Fruit fly (Drosophila melanogaster) whole organism, embryonic: ENCODE data around the gene Mlc-c.

Source experiments
- B-H2 ChIP-seq: fragments of 200-800 bp; sonication (Bioruptor generic); optimal IDR thresholded peaks from 2 replicates; lab custom pipeline; 2018; ENCODE audit warnings: missing biosample characterization, mild to moderate bottlenecking, missing genetic modification characterization
- CG10654 ChIP-seq: fragments of 200-800 bp; sonication (Bioruptor generic); optimal IDR thresholded peaks from 2 replicates; lab custom pipeline; 2016; ENCODE audit warnings: missing biosample characterization, missing genetic modification characterization
- CG11723 ChIP-seq: fragments of 200-800 bp; sonication (Bioruptor generic); optimal IDR thresholded peaks from 2 replicates; lab custom pipeline; 2017; ENCODE audit warnings: missing biosample characterization, mild to moderate bottlenecking, missing genetic modification characterization
- CG13624 ChIP-seq: fragments of 200-800 bp; sonication (Bioruptor generic); optimal IDR thresholded peaks from 2 replicates; lab custom pipeline; 2016; ENCODE audit warnings: missing biosample characterization, missing genetic modification characterization
- CG15073 ChIP-seq: fragments of 200-800 bp; sonication (Bioruptor generic); optimal IDR thresholded peaks from 2 replicates; lab custom pipeline; 2016; ENCODE audit warnings: missing biosample characterization, missing genetic modification characterization
- CG17612 ChIP-seq: fragments of 200-800 bp; sonication (Bioruptor generic); IDR thresholded peaks from 2 replicates; pipeline ENCODE4 v1.3.6; 2022; ENCODE audit warnings: missing biosample characterization, missing genetic modification characterization
- CG18599 ChIP-seq: fragments of 200-800 bp; sonication (Bioruptor generic); optimal IDR thresholded peaks from 3 replicates; lab custom pipeline; 2017; ENCODE audit warnings: missing biosample characterization, missing genetic modification characterization, mild to moderate bottlenecking, moderate library complexity, missing genetic modification reagents
- CG2712 ChIP-seq: fragments of 200-800 bp; optimal IDR thresholded peaks from 3 replicates; lab custom pipeline; 2019; ENCODE audit warnings: missing biosample characterization, mild to moderate bottlenecking, missing genetic modification characterization, moderate library complexity
- CG2889 ChIP-seq: fragments of 200-800 bp; sonication (Bioruptor generic); IDR thresholded peaks from 3 replicates; pipeline ENCODE4 v1.3.6; 2022; ENCODE audit warnings: missing biosample characterization, missing genetic modification characterization
- CG31441 ChIP-seq: fragments of 200-800 bp; sonication (Bioruptor generic); IDR thresholded peaks from 2 replicates; pipeline ENCODE4 v1.3.6; 2022; ENCODE audit warnings: missing biosample characterization, missing genetic modification characterization
- CG3281 ChIP-seq: fragments of 200-800 bp; sonication (Bioruptor generic); optimal IDR thresholded peaks from 3 replicates; lab custom pipeline; 2017; ENCODE audit warnings: missing biosample characterization, mild to moderate bottlenecking, missing genetic modification characterization
- CG5245 ChIP-seq: fragments of 200-800 bp; sonication (Bioruptor generic); optimal IDR thresholded peaks from 3 replicates; lab custom pipeline; 2016; ENCODE audit warnings: missing biosample characterization, missing genetic modification characterization
- CG7928 ChIP-seq: fragments of 200-800 bp; sonication (Bioruptor generic); optimal IDR thresholded peaks from 2 replicates; lab custom pipeline; 2017; ENCODE audit warnings: missing biosample characterization, mild to moderate bottlenecking, missing genetic modification characterization
- CG8281 ChIP-seq: fragments of 200-800 bp; sonication (Bioruptor generic); optimal IDR thresholded peaks from 2 replicates; lab custom pipeline; 2018; ENCODE audit warnings: missing biosample characterization, mild to moderate bottlenecking, missing genetic modification characterization, moderate library complexity
- CG8290 ChIP-seq, 3 experiments: fragments of 200-800 bp; sonication (Bioruptor generic); optimal IDR thresholded peaks; 2 replicates each; lab custom pipeline; 2016 to 2019; ENCODE audit warnings: missing biosample characterization in 3 of 3, missing genetic modification characterization in 3 of 3, mild to moderate bottlenecking in 2 of 3, moderate library complexity in 1 of 3
- CG8478 ChIP-seq: fragments of >200 bp; optimal IDR thresholded peaks from 2 replicates; lab custom pipeline; 2018
- CG9727 ChIP-seq: fragments of 200-800 bp; sonication (Bioruptor generic); optimal IDR thresholded peaks from 3 replicates; lab custom pipeline; 2017; ENCODE audit warnings: missing biosample characterization, mild to moderate bottlenecking, missing genetic modification characterization
- Deaf1 ChIP-seq: fragments of 200-800 bp; optimal IDR thresholded peaks from 3 replicates; lab custom pipeline; 2019; ENCODE audit warnings: missing biosample characterization, mild to moderate bottlenecking, missing genetic modification characterization, moderate library complexity
- Dfd ChIP-seq, 2 experiments: fragments of >200 bp; optimal IDR thresholded peaks; 2 replicates each; lab custom pipeline; 2017; ENCODE audit warnings: missing biosample characterization in 2 of 2, missing genetic modification characterization in 2 of 2
- E2f2 ChIP-seq: fragments of 200-800 bp; sonication (Bioruptor generic); IDR thresholded peaks from 2 replicates; pipeline ENCODE4 v1.3.6; 2022; ENCODE audit warnings: missing biosample characterization, missing genetic modification characterization
- HmgD ChIP-seq: fragments of 200-800 bp; sonication (Bioruptor generic); optimal IDR thresholded peaks from 3 replicates; lab custom pipeline; 2016; ENCODE audit warnings: missing biosample characterization, missing genetic modification characterization
- Hr39 ChIP-seq: fragments of >200 bp; optimal IDR thresholded peaks from 2 replicates; lab custom pipeline; 2017
- Lpt ChIP-seq: fragments of >200 bp; optimal IDR thresholded peaks from 2 replicates; lab custom pipeline; 2018; ENCODE audit warnings: missing biosample characterization, missing genetic modification characterization
- Max ChIP-seq: fragments of 200-800 bp; sonication (Bioruptor generic); optimal IDR thresholded peaks from 2 replicates; lab custom pipeline; 2016; ENCODE audit warnings: missing biosample characterization, mild to moderate bottlenecking, missing genetic modification characterization
- NC2β ChIP-seq: fragments of 200-800 bp; sonication (Bioruptor generic); optimal IDR thresholded peaks from 2 replicates; lab custom pipeline; 2016; ENCODE audit warnings: missing biosample characterization, missing genetic modification characterization
- Nf-YB ChIP-seq: fragments of 200-800 bp; sonication (Bioruptor generic); optimal IDR thresholded peaks from 3 replicates; lab custom pipeline; 2019; ENCODE audit warnings: missing biosample characterization, mild to moderate bottlenecking, missing genetic modification characterization, moderate library complexity
- Nf-YC ChIP-seq: fragments of 200-800 bp; optimal IDR thresholded peaks from 3 replicates; lab custom pipeline; 2019; ENCODE audit warnings: missing biosample characterization, mild to moderate bottlenecking, missing genetic modification characterization, moderate library complexity
- Xrp1 ChIP-seq: fragments of 200-800 bp; sonication (Bioruptor generic); IDR thresholded peaks from 2 replicates; pipeline ENCODE4 v1.3.6; 2022; ENCODE audit warnings: missing biosample characterization, missing genetic modification characterization
- abd-A ChIP-seq: fragments of 200-800 bp; sonication (Bioruptor generic); optimal IDR thresholded peaks from 3 replicates; lab custom pipeline; 2019; ENCODE audit warnings: missing biosample characterization, mild to moderate bottlenecking, missing genetic modification characterization, moderate library complexity
- ap ChIP-seq: fragments of 200-800 bp; sonication (Bioruptor generic); IDR thresholded peaks from 2 replicates; pipeline ENCODE4 v1.3.6; 2022; ENCODE audit warnings: missing biosample characterization, missing genetic modification characterization
- bsh ChIP-seq, 2 experiments: fragments of 200-800 bp; sonication (Bioruptor generic); optimal IDR thresholded peaks; 2 replicates each; lab custom pipeline; 2017 to 2018; ENCODE audit warnings: mild to moderate bottlenecking in 2 of 2, missing biosample characterization in 2 of 2, missing genetic modification characterization in 2 of 2, moderate library complexity in 1 of 2
- btn ChIP-seq: fragments of 200-800 bp; sonication (Bioruptor generic); optimal IDR thresholded peaks from 2 replicates; lab custom pipeline; 2016; ENCODE audit warnings: missing biosample characterization, missing genetic modification characterization
- cg ChIP-seq: fragments of 200-800 bp; sonication (Bioruptor generic); optimal IDR thresholded peaks from 3 replicates; lab custom pipeline; 2019; ENCODE audit warnings: missing biosample characterization, mild to moderate bottlenecking, missing genetic modification characterization, moderate library complexity
- dmrt11E ChIP-seq: fragments of 200-800 bp; sonication (Bioruptor generic); optimal IDR thresholded peaks from 3 replicates; lab custom pipeline; 2018; ENCODE audit warnings: missing biosample characterization, mild to moderate bottlenecking, missing genetic modification characterization, moderate library complexity
- fd3F ChIP-seq: fragments of 200-800 bp; sonication (Bioruptor generic); optimal IDR thresholded peaks from 2 replicates; lab custom pipeline; 2018; ENCODE audit warnings: missing biosample characterization, mild to moderate bottlenecking, missing genetic modification characterization, moderate library complexity
- fd64A ChIP-seq: fragments of 200-800 bp; sonication (Bioruptor generic); optimal IDR thresholded peaks from 3 replicates; lab custom pipeline; 2018; ENCODE audit warnings: missing biosample characterization, mild to moderate bottlenecking, missing genetic modification characterization
- fru ChIP-seq: fragments of >200 bp; optimal IDR thresholded peaks from 2 replicates; lab custom pipeline; 2017
- org-1 ChIP-seq: fragments of 200-800 bp; sonication (Bioruptor generic); optimal IDR thresholded peaks from 2 replicates; lab custom pipeline; 2017; ENCODE audit warnings: missing biosample characterization, missing genetic modification characterization
- prd ChIP-seq, 3 experiments: fragments of >200 bp in 2 of 3; fragments of 200-800 bp in 1 of 3; sonication (Bioruptor generic) in 1 of 3; optimal IDR thresholded peaks in 2 of 3; IDR thresholded peaks in 1 of 3; 2 replicates in 2 of 3; 3 replicates in 1 of 3; pipeline versions ENCODE4 v1.3.6 to Lab custom; 2017 to 2022; ENCODE audit warnings: missing biosample characterization in 1 of 3, missing genetic modification characterization in 1 of 3
- schlank ChIP-seq: fragments of 200-800 bp; sonication (Bioruptor generic); optimal IDR thresholded peaks from 2 replicates; lab custom pipeline; 2018; ENCODE audit warnings: missing biosample characterization, mild to moderate bottlenecking, missing genetic modification characterization
- seq ChIP-seq: fragments of 200-800 bp; sonication (Bioruptor generic); IDR thresholded peaks from 2 replicates; pipeline ENCODE4 v1.3.6; 2022; ENCODE audit warnings: missing biosample characterization, missing genetic modification characterization
- slou ChIP-seq: fragments of 200-800 bp; sonication (Bioruptor generic); optimal IDR thresholded peaks from 3 replicates; lab custom pipeline; 2016; ENCODE audit warnings: missing biosample characterization, missing genetic modification characterization
- tll ChIP-seq, 2 experiments: fragments of 200-800 bp in 1 of 2; fragments of >200 bp in 1 of 2; sonication (Bioruptor generic) in 1 of 2; optimal IDR thresholded peaks; 2 replicates each; lab custom pipeline; 2017 to 2019; ENCODE audit warnings: missing biosample characterization in 2 of 2, missing genetic modification characterization in 2 of 2, mild to moderate bottlenecking in 1 of 2, moderate library complexity in 1 of 2
- twi ChIP-seq: fragments of 200-800 bp; optimal IDR thresholded peaks from 2 replicates; lab custom pipeline; 2019; ENCODE audit warnings: missing biosample characterization, mild to moderate bottlenecking, missing genetic modification characterization, moderate library complexity
- zen ChIP-seq: fragments of 200-800 bp; sonication (Bioruptor generic); optimal IDR thresholded peaks from 3 replicates; lab custom pipeline; 2018; ENCODE audit warnings: missing biosample characterization, mild to moderate bottlenecking, missing genetic modification characterization, moderate library complexity
- zen2 ChIP-seq: fragments of 200-800 bp; sonication (Bioruptor generic); IDR thresholded peaks from 3 replicates; pipeline ENCODE4 v1.3.6; 2022; ENCODE audit warnings: missing biosample characterization, missing genetic modification characterization; ENCODE audit not compliant: partially characterized antibody
- zf30C ChIP-seq: fragments of 200-800 bp; sonication (Bioruptor generic); optimal IDR thresholded peaks from 3 replicates; lab custom pipeline; 2018; ENCODE audit warnings: missing biosample characterization, mild to moderate bottlenecking, missing genetic modification characterization

The Mlc-c gene

DNA sequence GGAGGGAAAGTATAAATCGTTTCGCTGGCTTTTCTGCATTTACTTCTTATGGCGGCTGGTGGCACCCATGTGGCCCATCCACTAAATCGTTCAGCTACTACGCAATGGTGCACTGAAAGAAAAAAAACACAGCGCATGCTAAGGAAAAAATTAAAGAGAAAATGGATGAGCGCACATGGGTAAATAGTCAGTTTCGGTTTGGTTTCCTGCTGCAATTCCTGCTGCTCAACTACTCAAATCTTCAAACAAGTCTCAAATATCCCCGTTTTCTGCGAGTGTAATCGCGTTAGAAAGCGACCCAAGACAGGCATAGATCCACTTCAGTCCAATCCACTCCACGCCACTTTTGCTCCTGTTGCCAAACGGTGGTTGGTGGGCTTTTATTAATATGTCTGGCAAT is 19.3 kb downstream of the Mlc-c start (continued):
- no peak for TF ChIP-seq prd (optimal IDR thresholded peaks at IDR 0.05; lab: Kevin White, UChicago)
- peak; percentile 59; the same call in 2 of the 3 replicates for TF ChIP-seq prd (GFP tag; IDR thresholded peaks at IDR 0.05; lab: Robert Waterston, UW)
- TF ChIP-seq schlank (tag; lab: Kevin White, UChicago): no peak
- no peak for TF ChIP-seq NC2β
- TF ChIP-seq CG13624 (GFP tag; lab: Kevin White, UChicago): no peak
- TF ChIP-seq dmrt11E (tag; lab: Kevin White, UChicago): peak; percentile 34
- TF ChIP-seq seq (GFP tag; lab: Robert Waterston, UW): no peak
- TF ChIP-seq Xrp1 (GFP tag; lab: Robert Waterston, UW): no peak
- TF ChIP-seq CG2712 (tag; lab: Kevin White, UChicago): peak; percentile 9
- TF ChIP-seq Nf-YC (tag; lab: Kevin White, UChicago): no peak
- TF ChIP-seq Lpt (GFP tag; lab: Kevin White, UChicago): no peak
- TF ChIP-seq bsh (GFP tag; optimal IDR thresholded peaks at IDR 0.05; lab: Kevin White, UChicago): peak in 1 of 2 experiments; percentile 6
- TF ChIP-seq Hr39 (lab: Kevin White, UChicago): no peak
- no peak for TF ChIP-seq CG10654 (GFP tag; lab: Kevin White, UChicago)
- TF ChIP-seq CG2889 (GFP tag; lab: Robert Waterston, UW): 0 out of 3 replicates have a peak, but pooled peaks have one; percentile 14
- TF ChIP-seq abd-A (tag; lab: Kevin White, UChicago): no peak
- TF ChIP-seq CG8478 (lab: Kevin White, UChicago): no peak
- no peak for TF ChIP-seq Deaf1

DNA sequence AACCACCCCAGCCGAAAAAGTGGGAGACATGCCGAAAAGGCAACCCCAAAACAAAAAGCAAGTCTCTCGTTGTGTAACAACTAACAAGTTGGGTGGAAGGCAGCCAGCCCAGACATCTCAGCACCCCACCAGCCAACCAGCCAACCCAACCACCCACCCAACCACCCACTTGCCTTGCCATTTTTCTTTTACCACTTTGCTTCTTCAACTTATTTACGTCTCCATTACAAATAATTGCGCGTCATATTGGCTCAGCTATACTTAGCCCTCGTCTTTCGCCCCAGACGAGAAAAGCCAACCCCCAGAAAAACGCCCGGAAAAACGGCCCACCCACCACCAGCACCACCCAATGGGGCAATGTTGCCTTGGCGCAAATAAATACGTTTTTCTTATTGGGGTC is 20.0 kb downstream of the Mlc-c start:
- TF ChIP-seq Nf-YB (peak; percentile 85), Nf-YC (tag; lab: Kevin White, UChicago) (peak; percentile 82), abd-A (tag; lab: Kevin White, UChicago) (peak; percentile 53), btn (GFP tag; lab: Kevin White, UChicago) (no peak), seq (GFP tag; lab: Robert Waterston, UW) (0 out of 2 replicates have a peak, but pooled peaks have one; percentile 10), fd3F (GFP tag; lab: Kevin White, UChicago) (no peak), CG7928 (no peak)

DNA sequence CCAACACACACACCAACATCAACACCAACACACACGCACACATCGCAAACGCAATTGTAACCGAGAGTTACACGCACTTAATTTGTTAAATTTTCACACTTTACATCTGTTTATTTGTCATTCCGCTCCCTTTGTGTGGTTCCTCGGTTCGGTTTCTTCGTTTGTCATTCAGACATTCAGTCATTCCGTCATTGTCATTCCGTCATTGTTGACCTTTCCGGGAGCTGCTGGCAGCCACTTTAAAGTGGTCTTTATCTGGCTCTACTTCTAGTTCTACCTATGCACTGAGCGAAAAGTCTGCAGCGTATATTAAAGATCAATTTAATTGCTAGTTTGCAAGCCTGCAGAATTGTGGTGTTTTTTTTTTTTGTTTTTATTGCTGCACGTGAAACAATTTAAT is 25.8 kb downstream of the Mlc-c start:
- peak; percentile 97 for TF ChIP-seq CG8281 (tag; lab: Kevin White, UChicago)
- TF ChIP-seq Dfd (GFP tag; optimal IDR thresholded peaks at IDR 0.05; lab: Kevin White, UChicago): no peak
- no peak for TF ChIP-seq dmrt11E (tag; lab: Kevin White, UChicago)
- TF ChIP-seq zf30C (GFP tag; lab: Kevin White, UChicago): peak; percentile 71
- no peak for TF ChIP-seq CG2712 (tag; lab: Kevin White, UChicago)
- TF ChIP-seq org-1 (GFP tag; lab: Kevin White, UChicago): no peak
- peak; percentile 20 for TF ChIP-seq twi
- peak; percentile 26 for TF ChIP-seq fru
- TF ChIP-seq tll (GFP tag; optimal IDR thresholded peaks at IDR 0.05; lab: Kevin White, UChicago): peak in 1 of 2 experiments; percentile 69
- no peak for TF ChIP-seq B-H2 (GFP tag; lab: Kevin White, UChicago)
- peak; percentile 27 for TF ChIP-seq cg (GFP tag; lab: Kevin White, UChicago)
- no peak for TF ChIP-seq CG17612 (GFP tag; lab: Robert Waterston, UW)
- TF ChIP-seq ap: no peak
- TF ChIP-seq zen (tag; lab: Kevin White, UChicago): peak; percentile 29
- TF ChIP-seq CG18599 (GFP tag; lab: Kevin White, UChicago): no peak

DNA sequence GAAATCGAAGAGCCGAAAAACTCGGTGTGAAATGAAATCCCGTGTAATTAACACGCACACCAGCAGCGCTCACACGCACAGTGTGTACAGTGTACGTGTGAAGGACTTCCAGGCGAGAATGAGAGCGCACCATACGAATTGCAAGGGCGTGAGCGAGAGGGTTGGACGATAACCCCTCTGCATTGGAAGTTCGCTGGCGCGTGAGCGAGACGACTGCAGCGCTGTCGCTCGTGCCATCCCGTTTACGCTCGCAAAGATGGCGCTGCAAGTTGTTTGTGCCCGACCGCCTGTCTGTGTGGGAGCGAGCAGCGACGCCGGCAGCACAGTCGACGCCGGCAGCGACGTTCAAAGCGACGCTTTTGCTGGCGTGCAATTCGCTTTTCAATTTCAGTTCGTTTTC is 28.5 kb downstream of the Mlc-c start, which contains the start of gene Vsx1:
Vsx1 (plus strand) TSS at position 388 of the 400 bp plus-strand sequence.
- TF ChIP-seq CG5245 (no peak), CG8290 (GFP tag; optimal IDR thresholded peaks at IDR 0.05; lab: Kevin White, UChicago) (no peak), CG8290 (tag; optimal IDR thresholded peaks at IDR 0.05; lab: Kevin White, UChicago) (no peak), Max (GFP tag; lab: Kevin White, UChicago) (no peak), Nf-YC (tag; lab: Kevin White, UChicago) (peak; percentile 97), CG9727 (GFP tag; lab: Kevin White, UChicago) (no peak), CG15073 (GFP tag; lab: Kevin White, UChicago) (no peak), E2f2 (GFP tag; lab: Robert Waterston, UW) (no peak), CG11723 (no peak), slou (no peak), fd64A (no peak), CG3281 (GFP tag; lab: Kevin White, UChicago) (no peak), CG31441 (GFP tag; lab: Robert Waterston, UW) (no peak), zen2 (GFP tag; lab: Robert Waterston, UW) (no peak), HmgD (GFP tag; lab: Kevin White, UChicago) (peak; percentile 79)
